Fruit fly (Drosophila melanogaster) whole organism, embryonic: ENCODE measurements around the gene CG7781.
A peak's percentile ranks its signal among the peaks of the same experiment; 100 is the strongest.

Source experiments
- Blimp-1 ChIP-seq: fragments of 200-800 bp; sonication (Bioruptor generic); optimal IDR thresholded peaks from 3 replicates; lab custom pipeline; 2018; ENCODE audit warnings: missing biosample characterization, missing genetic modification characterization, mild to moderate bottlenecking, moderate library complexity, missing genetic modification reagents
- CG10543 ChIP-seq: fragments of 200-800 bp; sonication (Bioruptor generic); optimal IDR thresholded peaks from 3 replicates; lab custom pipeline; 2017; ENCODE audit warnings: missing biosample characterization, mild to moderate bottlenecking, missing genetic modification characterization, moderate library complexity
- CG12219 ChIP-seq: fragments of 200-800 bp; sonication (Bioruptor generic); optimal IDR thresholded peaks from 3 replicates; lab custom pipeline; 2018; ENCODE audit warnings: missing biosample characterization, mild to moderate bottlenecking, missing genetic modification characterization
- CG12299 ChIP-seq: fragments of 200-800 bp; sonication (Bioruptor generic); optimal IDR thresholded peaks from 2 replicates; lab custom pipeline; 2018; ENCODE audit warnings: missing biosample characterization, mild to moderate bottlenecking, missing genetic modification characterization
- CG12942 ChIP-seq: fragments of 200-800 bp; sonication (Bioruptor generic); optimal IDR thresholded peaks from 3 replicates; lab custom pipeline; 2016; ENCODE audit warnings: missing biosample characterization, missing genetic modification characterization
- CG13296 ChIP-seq: fragments of 200-800 bp; sonication (Bioruptor generic); optimal IDR thresholded peaks from 3 replicates; lab custom pipeline; 2018; ENCODE audit warnings: missing biosample characterization, mild to moderate bottlenecking, missing genetic modification characterization
- CG14710 ChIP-seq: fragments of 200-800 bp; sonication (Bioruptor generic); optimal IDR thresholded peaks from 3 replicates; lab custom pipeline; 2019; ENCODE audit warnings: missing biosample characterization, mild to moderate bottlenecking, missing genetic modification characterization, moderate library complexity
- CG15269 ChIP-seq: fragments of 200-800 bp; sonication (Bioruptor generic); optimal IDR thresholded peaks from 2 replicates; lab custom pipeline; 2018; ENCODE audit warnings: missing biosample characterization, mild to moderate bottlenecking, missing genetic modification characterization, moderate library complexity
- CG1603 ChIP-seq: fragments of 200-800 bp; sonication (Bioruptor generic); optimal IDR thresholded peaks from 2 replicates; lab custom pipeline; 2019; ENCODE audit warnings: missing biosample characterization, mild to moderate bottlenecking, missing genetic modification characterization, moderate library complexity
- CG3407 ChIP-seq: fragments of 200-800 bp; sonication (Bioruptor generic); optimal IDR thresholded peaks from 2 replicates; lab custom pipeline; 2018; ENCODE audit warnings: missing biosample characterization, mild to moderate bottlenecking, missing genetic modification characterization
- CG4328 ChIP-seq: fragments of 200-800 bp; sonication (Bioruptor generic); optimal IDR thresholded peaks from 3 replicates; lab custom pipeline; 2017; ENCODE audit warnings: missing biosample characterization, missing genetic modification reagents, missing genetic modification characterization
- CG4424 ChIP-seq: fragments of 200-800 bp; sonication (Bioruptor generic); optimal IDR thresholded peaks from 3 replicates; lab custom pipeline; 2016; ENCODE audit warnings: missing biosample characterization, missing genetic modification characterization
- CG6791 ChIP-seq: fragments of 200-800 bp; sonication (Bioruptor generic); IDR thresholded peaks from 3 replicates; pipeline ENCODE4 v1.3.6; 2022; ENCODE audit warnings: missing biosample characterization, missing genetic modification characterization; ENCODE audit not compliant: partially characterized antibody
- CG8290 ChIP-seq, 3 experiments: fragments of 200-800 bp; sonication (Bioruptor generic); optimal IDR thresholded peaks; 2 replicates each; lab custom pipeline; 2016 to 2019; ENCODE audit warnings: missing biosample characterization in 3 of 3, missing genetic modification characterization in 3 of 3, mild to moderate bottlenecking in 2 of 3, moderate library complexity in 1 of 3
- CG9876 ChIP-seq: fragments of 200-800 bp; sonication (Bioruptor generic); optimal IDR thresholded peaks from 2 replicates; lab custom pipeline; 2016; ENCODE audit warnings: missing biosample characterization, missing genetic modification characterization
- CHES-1-like ChIP-seq: fragments of 200-800 bp; sonication (Bioruptor generic); optimal IDR thresholded peaks from 2 replicates; lab custom pipeline; 2016; ENCODE audit warnings: missing biosample characterization, missing genetic modification characterization
- CTCF ChIP-seq: fragments of 200-800 bp; sonication (Bioruptor generic); optimal IDR thresholded peaks from 2 replicates; lab custom pipeline; 2017; ENCODE audit warnings: missing biosample characterization, mild to moderate bottlenecking, missing genetic modification characterization, moderate library complexity
- CoRest ChIP-seq: fragments of 200-800 bp; sonication (Bioruptor generic); optimal IDR thresholded peaks from 3 replicates; lab custom pipeline; 2018; ENCODE audit warnings: missing biosample characterization, mild to moderate bottlenecking, missing genetic modification characterization, moderate library complexity
- Doc3 ChIP-seq: fragments of 200-800 bp; sonication (Bioruptor generic); IDR thresholded peaks from 3 replicates; pipeline ENCODE4 v1.3.6; 2022; ENCODE audit warnings: missing biosample characterization, missing genetic modification characterization; ENCODE audit not compliant: partially characterized antibody
- E2f2 ChIP-seq: fragments of 200-800 bp; sonication (Bioruptor generic); IDR thresholded peaks from 2 replicates; pipeline ENCODE4 v1.3.6; 2022; ENCODE audit warnings: missing biosample characterization, missing genetic modification characterization
- ERR ChIP-seq: fragments of 200-800 bp; sonication (Bioruptor generic); optimal IDR thresholded peaks from 2 replicates; lab custom pipeline; 2016; ENCODE audit warnings: missing biosample characterization, missing genetic modification characterization
- H15 ChIP-seq: fragments of 200-800 bp; sonication (Bioruptor generic); IDR thresholded peaks from 3 replicates; pipeline ENCODE4 v1.3.6; 2022; ENCODE audit warnings: missing biosample characterization, missing genetic modification characterization
- Hr3 ChIP-seq: fragments of 200-800 bp; sonication (Bioruptor generic); optimal IDR thresholded peaks from 3 replicates; lab custom pipeline; 2016; ENCODE audit warnings: missing biosample characterization, missing genetic modification characterization
- Hr51 ChIP-seq, 2 experiments: fragments of 200-800 bp; sonication (Bioruptor generic); optimal IDR thresholded peaks; 2 replicates in 1 of 2; 3 replicates in 1 of 2; lab custom pipeline; 2016 to 2018; ENCODE audit warnings: missing biosample characterization in 2 of 2, missing genetic modification characterization in 2 of 2, mild to moderate bottlenecking in 1 of 2, moderate library complexity in 1 of 2
- Lhr ChIP-seq: fragments of 200-800 bp; sonication (Bioruptor generic); optimal IDR thresholded peaks from 3 replicates; lab custom pipeline; 2017; ENCODE audit warnings: mild to moderate bottlenecking, missing biosample characterization, missing genetic modification reagents, missing genetic modification characterization
- Med ChIP-seq: fragments of 200-800 bp; sonication (Bioruptor generic); peaks from one replicate; lab custom pipeline; 2016; ENCODE audit warnings: missing biosample characterization, missing genetic modification characterization, mild to moderate bottlenecking, inconsistent platforms, moderate library complexity
- NC2β ChIP-seq: fragments of 200-800 bp; sonication (Bioruptor generic); optimal IDR thresholded peaks from 2 replicates; lab custom pipeline; 2016; ENCODE audit warnings: missing biosample characterization, missing genetic modification characterization
- NFAT ChIP-seq: fragments of 200-800 bp; sonication (Bioruptor generic); IDR thresholded peaks from 2 replicates; pipeline ENCODE4 v1.3.6; 2022; ENCODE audit warnings: missing biosample characterization, missing genetic modification characterization
- Pdp1 ChIP-seq, 2 experiments: fragments of 200-800 bp; sonication (Bioruptor generic); optimal IDR thresholded peaks; 3 replicates each; lab custom pipeline; 2016; ENCODE audit warnings: missing biosample characterization in 2 of 2, missing genetic modification characterization in 2 of 2, mild to moderate bottlenecking in 1 of 2, moderate library complexity in 1 of 2
- Ptx1 ChIP-seq: fragments of 200-800 bp; sonication (Bioruptor generic); IDR thresholded peaks from 2 replicates; pipeline ENCODE4 v1.3.6; 2022; ENCODE audit warnings: missing biosample characterization, missing genetic modification characterization
- Rx ChIP-seq: fragments of 200-800 bp; sonication (Bioruptor generic); IDR thresholded peaks from 2 replicates; pipeline ENCODE4 v1.3.6; 2022; ENCODE audit warnings: missing biosample characterization, missing genetic modification characterization
- Sin3A ChIP-seq: fragments of >200 bp; optimal IDR thresholded peaks from 2 replicates; lab custom pipeline; 2018
- Spps ChIP-seq: fragments of 200-800 bp; sonication (Bioruptor generic); optimal IDR thresholded peaks from 2 replicates; lab custom pipeline; 2018; ENCODE audit warnings: missing biosample characterization, mild to moderate bottlenecking, missing genetic modification characterization
- Taf1 ChIP-seq: fragments of 200-800 bp; sonication (Bioruptor generic); IDR thresholded peaks from 2 replicates; pipeline ENCODE4 v1.3.6; 2022; ENCODE audit warnings: missing biosample characterization, missing genetic modification characterization
- YL-1 ChIP-seq: fragments of 200-800 bp; sonication (Bioruptor generic); optimal IDR thresholded peaks from 3 replicates; lab custom pipeline; 2017; ENCODE audit warnings: missing biosample characterization, mild to moderate bottlenecking, missing genetic modification characterization
- ab ChIP-seq: fragments of 200-800 bp; sonication (Bioruptor generic); optimal IDR thresholded peaks from 2 replicates; lab custom pipeline; 2016; ENCODE audit warnings: missing biosample characterization, missing genetic modification characterization
- bbx ChIP-seq: fragments of 200-800 bp; sonication (Bioruptor generic); IDR thresholded peaks from 2 replicates; pipeline ENCODE4 v1.3.6; 2022; ENCODE audit warnings: missing biosample characterization, missing genetic modification characterization; ENCODE audit not compliant: partially characterized antibody
- dmrt99B ChIP-seq: fragments of 200-800 bp; sonication (Bioruptor generic); optimal IDR thresholded peaks from 2 replicates; lab custom pipeline; 2018; ENCODE audit warnings: missing biosample characterization, mild to moderate bottlenecking, missing genetic modification characterization, moderate library complexity
- ham ChIP-seq: fragments of 200-800 bp; sonication (Bioruptor generic); IDR thresholded peaks from 2 replicates; pipeline ENCODE4 v1.3.6; 2022; ENCODE audit warnings: missing biosample characterization, missing genetic modification characterization
- hb ChIP-seq: fragments of 200-800 bp; sonication (Bioruptor generic); IDR thresholded peaks from 3 replicates; pipeline ENCODE4 v1.3.6; 2022; ENCODE audit warnings: missing biosample characterization, missing genetic modification characterization; ENCODE audit not compliant: partially characterized antibody
- odd ChIP-seq: fragments of 200-800 bp; sonication (Bioruptor generic); optimal IDR thresholded peaks from 2 replicates; lab custom pipeline; 2017; ENCODE audit warnings: missing biosample characterization, mild to moderate bottlenecking, missing genetic modification characterization
- pho ChIP-seq: fragments of 200-800 bp; sonication (Bioruptor generic); optimal IDR thresholded peaks from 2 replicates; lab custom pipeline; 2016; ENCODE audit warnings: missing biosample characterization, missing genetic modification characterization
- pros ChIP-seq: fragments of 200-800 bp; sonication (Bioruptor generic); optimal IDR thresholded peaks from 3 replicates; lab custom pipeline; 2019; ENCODE audit warnings: missing biosample characterization, mild to moderate bottlenecking, missing genetic modification characterization, moderate library complexity
- schlank ChIP-seq: fragments of 200-800 bp; sonication (Bioruptor generic); optimal IDR thresholded peaks from 2 replicates; lab custom pipeline; 2018; ENCODE audit warnings: missing biosample characterization, mild to moderate bottlenecking, missing genetic modification characterization
- sima ChIP-seq: fragments of 200-800 bp; sonication (Bioruptor generic); optimal IDR thresholded peaks from 2 replicates; lab custom pipeline; 2016; ENCODE audit warnings: missing biosample characterization, missing genetic modification characterization
- tgo ChIP-seq: fragments of 200-800 bp; sonication (Bioruptor generic); IDR thresholded peaks from 3 replicates; pipeline ENCODE4 v1.3.6; 2022; ENCODE audit warnings: missing biosample characterization, missing genetic modification characterization
- twi ChIP-seq: fragments of 200-800 bp; optimal IDR thresholded peaks from 2 replicates; lab custom pipeline; 2019; ENCODE audit warnings: missing biosample characterization, mild to moderate bottlenecking, missing genetic modification characterization, moderate library complexity
- tx ChIP-seq: fragments of 200-800 bp; sonication (Bioruptor generic); optimal IDR thresholded peaks from 2 replicates; lab custom pipeline; 2016; ENCODE audit warnings: missing biosample characterization, missing genetic modification characterization
- yki ChIP-seq: fragments of >200 bp; optimal IDR thresholded peaks from 3 replicates; lab custom pipeline; 2018
- z ChIP-seq: fragments of 200-800 bp; sonication (Bioruptor generic); IDR thresholded peaks from 3 replicates; pipeline ENCODE4 v1.3.6; 2022; ENCODE audit warnings: missing biosample characterization, missing genetic modification characterization

Gene CG7781

dm6 chr2L:8362273-8362954 lies 37.2 kb upstream of the CG7781 start, which contains the start of gene CG7627 (continued):
- TF ChIP-seq CG8290 (GFP tag; optimal IDR thresholded peaks at IDR 0.05; lab: Kevin White, UChicago) (peak; percentile 22), CG8290 (tag; optimal IDR thresholded peaks at IDR 0.05; lab: Kevin White, UChicago) (peak in 1 of 2 experiments; percentile 71), dmrt99B (tag; lab: Kevin White, UChicago) (peak; percentile 83), CG13296 (peak; percentile 67), CG9876 (peak; percentile 35), Hr51 (GFP tag; optimal IDR thresholded peaks at IDR 0.05; lab: Kevin White, UChicago) (peak; percentile 21 to 77), ERR (GFP tag; lab: Kevin White, UChicago) (peak; percentile 63), tgo (GFP tag; lab: Robert Waterston, UW) (peak; percentile 74), CG10543 (peak; percentile 87), schlank (tag; lab: Kevin White, UChicago) (peak; percentile 64), CG12219 (GFP tag; lab: Kevin White, UChicago) (peak; percentile 73), pros (no peak), CG1603 (peak; percentile 80), Sin3A (no peak), CG12299 (tag; lab: Kevin White, UChicago) (peak; percentile 71), Taf1 (GFP tag; lab: Robert Waterston, UW) (peak; percentile 69), CG6791 (no peak), NC2β (GFP tag; lab: Kevin White, UChicago) (peak; percentile 49), Ptx1 (GFP tag; lab: Robert Waterston, UW) (peak; percentile 83), Lhr (no peak), Hr3 (GFP tag; lab: Kevin White, UChicago) (peak; percentile 62), Med (GFP tag; lab: Kevin White, UChicago) (peak; percentile 97), pho (GFP tag; lab: Kevin White, UChicago) (peak; percentile 59), hb (no peak), Blimp-1 (peak; percentile 66), CG15269 (tag; lab: Kevin White, UChicago) (peak; percentile 76), tx (peak; percentile 57), E2f2 (no peak), odd (GFP tag; lab: Kevin White, UChicago) (peak; percentile 51), Rx (GFP tag; lab: Robert Waterston, UW) (peak; percentile 60), bbx (GFP tag; lab: Robert Waterston, UW) (peak; percentile 48; the same call in 1 of the 2 replicates), CG12942 (GFP tag; lab: Kevin White, UChicago) (peak; percentile 37), NFAT (GFP tag; lab: Robert Waterston, UW) (peak; percentile 82), sima (GFP tag; lab: Kevin White, UChicago) (no peak), yki (no peak), YL-1 (no peak), CG4328 (GFP tag; lab: Kevin White, UChicago) (peak; percentile 57), Doc3 (GFP tag; lab: Robert Waterston, UW) (no peak), Pdp1 (GFP tag; optimal IDR thresholded peaks at IDR 0.05; lab: Kevin White, UChicago) (peak; percentile 35 to 70), ham (no peak), CG4424 (GFP tag; lab: Kevin White, UChicago) (peak; percentile 82), CG3407 (peak; percentile 28), Spps (tag; lab: Kevin White, UChicago) (no peak), CG14710 (peak; percentile 51), twi (tag; lab: Kevin White, UChicago) (no peak), ab (GFP tag; lab: Kevin White, UChicago) (peak; percentile 72), H15 (GFP tag; lab: Robert Waterston, UW) (no peak; the same call in 2 of the 3 replicates), CTCF (GFP tag; lab: Kevin White, UChicago) (no peak), CoRest (tag; lab: Kevin White, UChicago) (peak; percentile 68), z (no peak), CHES-1-like (GFP tag; lab: Kevin White, UChicago) (peak; percentile 84)
